Fruit fly (Drosophila melanogaster) whole organism, embryonic: ENCODE measurements around the gene Rbcn-3B.
A peak's percentile ranks its signal among the peaks of the same experiment; 100 is the strongest.

ENCODE experiments used
- Aef1 ChIP-seq: fragments of 200-800 bp; sonication (Bioruptor generic); IDR thresholded peaks from 3 replicates; pipeline ENCODE4 v1.3.6; 2022; ENCODE audit warnings: missing biosample characterization, missing genetic modification characterization
- CG10565 ChIP-seq: fragments of 200-800 bp; sonication (Bioruptor generic); optimal IDR thresholded peaks from 3 replicates; lab custom pipeline; 2016; ENCODE audit warnings: missing biosample characterization, mild to moderate bottlenecking, missing genetic modification characterization
- CG11085 ChIP-seq: fragments of 200-800 bp; sonication (Bioruptor generic); IDR thresholded peaks from 2 replicates; pipeline ENCODE4 v1.3.6; 2022; ENCODE audit warnings: missing biosample characterization, missing genetic modification characterization
- CG11695 ChIP-seq: fragments of 200-800 bp; sonication (Bioruptor generic); IDR thresholded peaks from 3 replicates; pipeline ENCODE4 v1.3.6; 2022; ENCODE audit warnings: missing biosample characterization, missing genetic modification characterization
- CG12744 ChIP-seq: fragments of 200-800 bp; sonication (Bioruptor generic); optimal IDR thresholded peaks from 2 replicates; lab custom pipeline; 2016; ENCODE audit warnings: missing biosample characterization, missing genetic modification characterization
- CG13424 ChIP-seq: fragments of 200-800 bp; sonication (Bioruptor generic); optimal IDR thresholded peaks from 2 replicates; lab custom pipeline; 2019; ENCODE audit warnings: missing biosample characterization, mild to moderate bottlenecking, missing genetic modification characterization, moderate library complexity
- CG13624 ChIP-seq: fragments of 200-800 bp; sonication (Bioruptor generic); optimal IDR thresholded peaks from 2 replicates; lab custom pipeline; 2016; ENCODE audit warnings: missing biosample characterization, missing genetic modification characterization
- CG13894 ChIP-seq: fragments of 200-800 bp; sonication (Bioruptor generic); optimal IDR thresholded peaks from 3 replicates; lab custom pipeline; 2018; ENCODE audit warnings: missing biosample characterization, mild to moderate bottlenecking, missing genetic modification characterization, moderate library complexity
- CG14050 ChIP-seq: fragments of 200-800 bp; sonication (Bioruptor generic); IDR thresholded peaks from 3 replicates; pipeline ENCODE4 v1.3.6; 2022; ENCODE audit warnings: missing biosample characterization, missing genetic modification characterization
- CG15479 ChIP-seq: fragments of 200-800 bp; sonication (Bioruptor generic); optimal IDR thresholded peaks from 3 replicates; lab custom pipeline; 2019; ENCODE audit warnings: missing biosample characterization, mild to moderate bottlenecking, missing genetic modification characterization, moderate library complexity
- CG1603 ChIP-seq: fragments of 200-800 bp; sonication (Bioruptor generic); optimal IDR thresholded peaks from 2 replicates; lab custom pipeline; 2019; ENCODE audit warnings: missing biosample characterization, mild to moderate bottlenecking, missing genetic modification characterization, moderate library complexity
- CG17328 ChIP-seq: fragments of 200-800 bp; sonication (Bioruptor generic); IDR thresholded peaks from 2 replicates; pipeline ENCODE4 v1.3.6; 2022; ENCODE audit warnings: missing biosample characterization, missing genetic modification characterization
- CG17361 ChIP-seq: fragments of 200-800 bp; sonication (Bioruptor generic); IDR thresholded peaks from 3 replicates; pipeline ENCODE4 v1.3.6; 2022; ENCODE audit warnings: missing biosample characterization, missing genetic modification characterization
- CG17385 ChIP-seq: fragments of 200-800 bp; sonication (Bioruptor generic); optimal IDR thresholded peaks from 3 replicates; lab custom pipeline; 2018; ENCODE audit warnings: missing biosample characterization, mild to moderate bottlenecking, missing genetic modification characterization
- CG17568 ChIP-seq: fragments of 200-800 bp; sonication (Bioruptor generic); optimal IDR thresholded peaks from 2 replicates; lab custom pipeline; 2018; ENCODE audit warnings: missing biosample characterization, mild to moderate bottlenecking, missing genetic modification characterization, moderate library complexity
- CG30020 ChIP-seq: fragments of 200-800 bp; optimal IDR thresholded peaks from 2 replicates; lab custom pipeline; 2019; ENCODE audit warnings: missing biosample characterization, mild to moderate bottlenecking, missing genetic modification characterization, moderate library complexity
- CG3281 ChIP-seq: fragments of 200-800 bp; sonication (Bioruptor generic); optimal IDR thresholded peaks from 3 replicates; lab custom pipeline; 2017; ENCODE audit warnings: missing biosample characterization, mild to moderate bottlenecking, missing genetic modification characterization
- CG33557 ChIP-seq: fragments of 200-800 bp; sonication (Bioruptor generic); optimal IDR thresholded peaks from 2 replicates; lab custom pipeline; 2019; ENCODE audit warnings: missing biosample characterization, mild to moderate bottlenecking, missing genetic modification characterization, moderate library complexity
- CG3995 ChIP-seq: fragments of 200-800 bp; sonication (Bioruptor generic); optimal IDR thresholded peaks from 3 replicates; lab custom pipeline; 2016; ENCODE audit warnings: missing biosample characterization, missing genetic modification characterization
- CG4707 ChIP-seq: fragments of 200-800 bp; sonication (Bioruptor generic); optimal IDR thresholded peaks from 2 replicates; lab custom pipeline; 2018; ENCODE audit warnings: missing biosample characterization, mild to moderate bottlenecking, missing genetic modification characterization, moderate library complexity
- CG4820 ChIP-seq: fragments of 200-800 bp; sonication (Bioruptor generic); optimal IDR thresholded peaks from 3 replicates; lab custom pipeline; 2016; ENCODE audit warnings: missing biosample characterization, missing genetic modification characterization
- CG7357 ChIP-seq: fragments of 200-800 bp; sonication (Bioruptor generic); IDR thresholded peaks from 3 replicates; pipeline ENCODE4 v1.3.6; 2022; ENCODE audit warnings: missing biosample characterization, missing genetic modification characterization
- CG7928 ChIP-seq: fragments of 200-800 bp; sonication (Bioruptor generic); optimal IDR thresholded peaks from 2 replicates; lab custom pipeline; 2017; ENCODE audit warnings: missing biosample characterization, mild to moderate bottlenecking, missing genetic modification characterization
- CG9876 ChIP-seq: fragments of 200-800 bp; sonication (Bioruptor generic); optimal IDR thresholded peaks from 2 replicates; lab custom pipeline; 2016; ENCODE audit warnings: missing biosample characterization, missing genetic modification characterization
- D19B ChIP-seq: fragments of 200-800 bp; sonication (Bioruptor generic); optimal IDR thresholded peaks from 2 replicates; lab custom pipeline; 2017; ENCODE audit warnings: missing biosample characterization, mild to moderate bottlenecking, missing genetic modification characterization
- ERR ChIP-seq: fragments of 200-800 bp; sonication (Bioruptor generic); optimal IDR thresholded peaks from 2 replicates; lab custom pipeline; 2016; ENCODE audit warnings: missing biosample characterization, missing genetic modification characterization
- H15 ChIP-seq: fragments of 200-800 bp; sonication (Bioruptor generic); IDR thresholded peaks from 3 replicates; pipeline ENCODE4 v1.3.6; 2022; ENCODE audit warnings: missing biosample characterization, missing genetic modification characterization
- Hmx ChIP-seq: fragments of 200-800 bp; sonication (Bioruptor generic); optimal IDR thresholded peaks from 2 replicates; lab custom pipeline; 2016; ENCODE audit warnings: missing biosample characterization, missing genetic modification characterization
- Jarid2 ChIP-seq: fragments of 200-800 bp; sonication (Bioruptor generic); optimal IDR thresholded peaks from 3 replicates; lab custom pipeline; 2017; ENCODE audit warnings: mild to moderate bottlenecking, missing biosample characterization, missing genetic modification reagents, missing genetic modification characterization
- Sry-δ ChIP-seq: fragments of 200-800 bp; sonication (Bioruptor generic); optimal IDR thresholded peaks from 2 replicates; lab custom pipeline; 2016; ENCODE audit warnings: missing biosample characterization, missing genetic modification characterization
- Ssrp ChIP-seq: fragments of 200-800 bp; sonication (Bioruptor generic); optimal IDR thresholded peaks from 2 replicates; lab custom pipeline; 2018; ENCODE audit warnings: missing biosample characterization, mild to moderate bottlenecking, missing genetic modification characterization, moderate library complexity
- Vsx1 ChIP-seq: fragments of 200-800 bp; sonication (Bioruptor generic); optimal IDR thresholded peaks from 2 replicates; lab custom pipeline; 2017; ENCODE audit warnings: missing biosample characterization, mild to moderate bottlenecking, missing genetic modification characterization, missing genetic modification reagents
- Xbp1 ChIP-seq: fragments of 200-800 bp; sonication (Bioruptor generic); optimal IDR thresholded peaks from 3 replicates; lab custom pipeline; 2016; ENCODE audit warnings: missing biosample characterization, mild to moderate bottlenecking, missing genetic modification characterization
- bigmax ChIP-seq: fragments of 200-800 bp; sonication (Bioruptor generic); optimal IDR thresholded peaks from 2 replicates; lab custom pipeline; 2018; ENCODE audit warnings: missing biosample characterization, mild to moderate bottlenecking, missing genetic modification characterization
- chn ChIP-seq: fragments of 200-800 bp; sonication (Bioruptor generic); optimal IDR thresholded peaks from 2 replicates; lab custom pipeline; 2016; ENCODE audit warnings: missing biosample characterization, missing genetic modification characterization
- da ChIP-seq: fragments of 200-800 bp; sonication (Bioruptor generic); optimal IDR thresholded peaks from 2 replicates; lab custom pipeline; 2016; ENCODE audit warnings: missing biosample characterization, missing genetic modification characterization
- dati ChIP-seq: fragments of 200-800 bp; sonication (Bioruptor generic); IDR thresholded peaks from 2 replicates; pipeline ENCODE4 v1.3.6; 2022; ENCODE audit warnings: missing biosample characterization, missing genetic modification characterization
- fd3F ChIP-seq: fragments of 200-800 bp; sonication (Bioruptor generic); optimal IDR thresholded peaks from 2 replicates; lab custom pipeline; 2018; ENCODE audit warnings: missing biosample characterization, mild to moderate bottlenecking, missing genetic modification characterization, moderate library complexity
- ftz-f1 ChIP-seq: fragments of 200-800 bp; sonication (Bioruptor generic); optimal IDR thresholded peaks from 2 replicates; lab custom pipeline; 2016; ENCODE audit warnings: missing biosample characterization, missing genetic modification characterization
- grn ChIP-seq: fragments of 200-800 bp; sonication (Bioruptor generic); optimal IDR thresholded peaks from 3 replicates; lab custom pipeline; 2017; ENCODE audit warnings: missing biosample characterization, missing genetic modification characterization
- odd ChIP-seq: fragments of 200-800 bp; sonication (Bioruptor generic); optimal IDR thresholded peaks from 2 replicates; lab custom pipeline; 2017; ENCODE audit warnings: missing biosample characterization, mild to moderate bottlenecking, missing genetic modification characterization
- pho ChIP-seq: fragments of 200-800 bp; sonication (Bioruptor generic); optimal IDR thresholded peaks from 2 replicates; lab custom pipeline; 2016; ENCODE audit warnings: missing biosample characterization, missing genetic modification characterization
- sug ChIP-seq: fragments of 200-800 bp; optimal IDR thresholded peaks from 2 replicates; lab custom pipeline; 2019; ENCODE audit warnings: missing biosample characterization, mild to moderate bottlenecking, missing genetic modification characterization, moderate library complexity
- trem ChIP-seq: fragments of 200-800 bp; optimal IDR thresholded peaks from 3 replicates; lab custom pipeline; 2019; ENCODE audit warnings: missing biosample characterization, mild to moderate bottlenecking, missing genetic modification characterization, moderate library complexity
- vnd ChIP-seq: fragments of 200-800 bp; sonication (Bioruptor generic); IDR thresholded peaks from 3 replicates; pipeline ENCODE4 v1.3.6; 2022; ENCODE audit warnings: missing biosample characterization, missing genetic modification characterization; ENCODE audit not compliant: partially characterized antibody
- wdn ChIP-seq: fragments of 200-800 bp; sonication (Bioruptor generic); IDR thresholded peaks from 2 replicates; pipeline ENCODE4 v1.3.6; 2022; ENCODE audit warnings: missing biosample characterization, missing genetic modification characterization
- wor ChIP-seq: fragments of 200-800 bp; sonication (Bioruptor generic); IDR thresholded peaks from 2 replicates; pipeline ENCODE4 v1.3.6; 2022; ENCODE audit warnings: missing biosample characterization, missing genetic modification characterization
- zen ChIP-seq: fragments of 200-800 bp; sonication (Bioruptor generic); optimal IDR thresholded peaks from 3 replicates; lab custom pipeline; 2018; ENCODE audit warnings: missing biosample characterization, mild to moderate bottlenecking, missing genetic modification characterization, moderate library complexity

Gene Rbcn-3B

DNA sequence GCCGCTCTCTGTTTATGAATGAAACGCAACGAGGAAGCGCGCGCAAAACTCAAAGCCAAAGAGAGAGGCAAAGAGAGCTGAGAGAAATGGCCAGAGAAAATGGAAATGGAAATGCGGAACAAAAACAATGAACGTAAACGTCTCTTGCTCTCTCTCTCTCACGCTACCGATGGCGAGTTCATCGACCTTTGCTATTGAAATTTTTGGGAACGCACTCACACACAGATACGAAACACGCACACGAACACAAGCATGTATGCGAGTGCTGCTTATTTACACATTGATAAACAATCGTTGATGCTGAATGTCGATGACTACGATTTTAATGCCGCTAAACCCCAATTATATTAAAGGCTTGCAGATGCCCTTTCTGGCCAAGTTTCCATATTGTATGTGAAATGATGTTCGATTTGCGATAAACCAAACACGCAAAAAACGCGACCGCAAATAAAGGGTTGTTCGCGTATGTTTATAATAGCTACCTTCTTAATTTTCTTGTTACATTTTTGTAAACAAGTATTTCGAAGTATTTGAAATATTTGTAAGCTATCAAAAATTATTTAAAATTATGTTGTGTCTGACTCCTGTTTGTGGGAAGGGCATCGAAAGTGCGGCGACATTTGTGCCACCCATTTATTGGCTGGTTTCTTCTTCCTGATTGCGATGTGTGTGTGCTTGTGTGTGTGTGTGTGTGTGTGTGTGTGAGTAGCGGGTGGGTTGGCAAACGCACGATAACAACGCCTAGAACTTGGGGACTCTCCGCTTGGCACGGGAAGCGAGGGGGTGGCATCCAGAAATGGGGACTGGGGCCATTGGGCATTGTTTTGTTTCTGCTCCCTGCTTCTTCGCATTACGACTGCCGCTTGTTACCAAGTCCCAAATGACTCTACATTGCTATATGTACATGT, 34.9 kb downstream of the Rbcn-3B start (continued):
- TF ChIP-seq Hmx (GFP tag; lab: Kevin White, UChicago) (peak; percentile 48), grn (GFP tag; lab: Kevin White, UChicago) (peak; percentile 58), Xbp1 (GFP tag; lab: Kevin White, UChicago) (peak; percentile 68), Aef1 (no peak), bigmax (no peak), odd (peak; percentile 20), Ssrp (tag; lab: Kevin White, UChicago) (peak; percentile 79), CG11085 (GFP tag; lab: Robert Waterston, UW) (no peak; the same call in 1 of the 2 replicates), dati (GFP tag; lab: Robert Waterston, UW) (no peak), CG14050 (0 out of 3 replicates have a peak, but pooled peaks have one; percentile 10), CG3995 (peak; percentile 21), CG13894 (no peak), CG7928 (no peak), vnd (no peak), CG11695 (GFP tag; lab: Robert Waterston, UW) (0 out of 3 replicates have a peak, but pooled peaks have one; percentile 24), da (GFP tag; lab: Kevin White, UChicago) (no peak), ftz-f1 (no peak), CG17361 (GFP tag; lab: Robert Waterston, UW) (peak; percentile 90), fd3F (peak; percentile 47), CG33557 (GFP tag; lab: Kevin White, UChicago) (peak; percentile 69), Sry-δ (GFP tag; lab: Kevin White, UChicago) (peak; percentile 17), zen (tag; lab: Kevin White, UChicago) (peak; percentile 32), pho (GFP tag; lab: Kevin White, UChicago) (peak; percentile 57), CG17385 (GFP tag; lab: Kevin White, UChicago) (peak; percentile 74), CG1603 (tag; lab: Kevin White, UChicago) (peak; percentile 62), Jarid2 (GFP tag; lab: Kevin White, UChicago) (peak; percentile 33), CG30020 (tag; lab: Kevin White, UChicago) (peak; percentile 9), Vsx1 (peak; percentile 75), CG13424 (tag; lab: Kevin White, UChicago) (peak; percentile 77), ERR (GFP tag; lab: Kevin White, UChicago) (no peak), wdn (GFP tag; lab: Robert Waterston, UW) (peak; percentile 43; the same call in 1 of the 2 replicates), H15 (GFP tag; lab: Robert Waterston, UW) (no peak), chn (GFP tag; lab: Kevin White, UChicago) (peak; percentile 73), wor (GFP tag; lab: Robert Waterston, UW) (peak; percentile 59), CG7357 (GFP tag; lab: Robert Waterston, UW) (no peak), CG4707 (peak; percentile 27), CG15479 (no peak), CG9876 (GFP tag; lab: Kevin White, UChicago) (no peak), CG4820 (GFP tag; lab: Kevin White, UChicago) (peak; percentile 57), CG13624 (peak; percentile 63), CG10565 (GFP tag; lab: Kevin White, UChicago) (peak; percentile 41), CG12744 (peak; percentile 43), CG17568 (peak; percentile 41), D19B (peak; percentile 46), trem (peak; percentile 32), CG17328 (peak; percentile 40; the same call in 1 of the 2 replicates), sug (peak; percentile 58), CG3281 (peak; percentile 73)
